ENCODE assay signal across 1 fruit fly cellular context in the genomic region with DNA sequence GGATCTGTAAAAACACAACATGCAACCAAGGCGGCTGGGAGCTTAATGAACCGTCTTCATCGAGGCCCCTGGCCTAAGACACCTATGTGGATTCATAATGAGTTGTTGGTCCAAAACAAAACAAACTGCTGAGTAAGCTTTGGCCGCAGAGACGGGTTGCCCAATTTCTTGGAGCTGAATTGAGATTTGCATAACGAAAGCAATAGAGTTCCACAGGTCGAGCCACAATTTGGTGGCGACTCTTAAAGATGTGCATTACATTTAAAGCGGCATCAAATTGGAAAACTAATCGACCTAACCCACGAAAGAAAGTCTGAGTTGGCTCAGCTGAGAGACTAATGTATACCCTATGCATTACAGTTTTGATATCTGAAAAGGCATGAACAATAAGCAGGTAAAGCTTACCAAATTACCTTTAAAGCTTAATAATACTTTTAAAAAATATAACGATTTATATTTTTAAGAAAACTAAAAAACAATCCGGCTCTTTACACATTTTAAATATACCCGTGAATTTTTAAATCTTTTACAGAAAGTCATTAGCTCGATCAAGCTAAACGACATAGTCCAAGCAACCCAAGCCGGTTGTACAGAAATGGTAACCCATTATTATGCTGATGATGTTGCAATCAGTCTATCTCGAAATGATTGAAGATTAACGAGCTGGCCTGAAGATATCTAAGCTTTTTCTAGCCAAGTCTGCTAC.
A peak's percentile ranks its signal among the peaks of the same experiment; 100 is the strongest.
TF ChIP-seq lines count a peak whose summit lies in the region.

Gene CG13297 (minus strand): TSS at position 51 of the 706 bp plus-strand sequence.

TF ChIP-seq in whole organism, embryonic, 481 proteins besides CTCF, POLR2A, EP300 and RAD21 (continued from another document and continues in another):
- no peak for TF ChIP-seq emc (GFP tag; optimal IDR thresholded peaks at IDR 0.05; lab: Kevin White, UChicago)
- TF ChIP-seq luna (GFP tag; optimal IDR thresholded peaks at IDR 0.05; lab: Kevin White, UChicago): no peak
- no peak for TF ChIP-seq hth (optimal IDR thresholded peaks at IDR 0.05; lab: Kevin White, UChicago)
- TF ChIP-seq Lhr (GFP tag; optimal IDR thresholded peaks at IDR 0.05; lab: Kevin White, UChicago): no peak
- peak; percentile 58; the same call in 1 of the 2 replicates for TF ChIP-seq wor (GFP tag; IDR thresholded peaks at IDR 0.05; lab: Robert Waterston, UW)
- peak; percentile 54 for TF ChIP-seq Blimp-1 (GFP tag; optimal IDR thresholded peaks at IDR 0.05; lab: Kevin White, UChicago)
- no peak for TF ChIP-seq CG5245 (GFP tag; optimal IDR thresholded peaks at IDR 0.05; lab: Kevin White, UChicago)
- TF ChIP-seq lab (GFP tag; optimal IDR thresholded peaks at IDR 0.05; lab: Kevin White, UChicago): peak; percentile 26
- TF ChIP-seq CG14050 (GFP tag; IDR thresholded peaks at IDR 0.05; lab: Robert Waterston, UW): no peak
- TF ChIP-seq trh (GFP tag; optimal IDR thresholded peaks at IDR 0.05; lab: Kevin White, UChicago): no peak
- peak; percentile 20 for TF ChIP-seq CG17385 (GFP tag; optimal IDR thresholded peaks at IDR 0.05; lab: Kevin White, UChicago)
- peak; percentile 8 for TF ChIP-seq CG14710 (tag; optimal IDR thresholded peaks at IDR 0.05; lab: Kevin White, UChicago)
- TF ChIP-seq Hmr (GFP tag; optimal IDR thresholded peaks at IDR 0.05; lab: Kevin White, UChicago): peak; percentile 6
- TF ChIP-seq cwo (GFP tag; optimal IDR thresholded peaks at IDR 0.05; lab: Kevin White, UChicago): no peak
- peak; percentile 22 for TF ChIP-seq Dek (tag; optimal IDR thresholded peaks at IDR 0.05; lab: Kevin White, UChicago)
- TF ChIP-seq eyg (GFP tag; optimal IDR thresholded peaks at IDR 0.05; lab: Kevin White, UChicago): no peak
- TF ChIP-seq gcm2 (GFP tag; optimal IDR thresholded peaks at IDR 0.05; lab: Kevin White, UChicago): no peak
- TF ChIP-seq CG12299 (tag; optimal IDR thresholded peaks at IDR 0.05; lab: Kevin White, UChicago): peak; percentile 12
- no peak for TF ChIP-seq CG32532 (GFP tag; IDR thresholded peaks at IDR 0.05; lab: Robert Waterston, UW)
- no peak for TF ChIP-seq CG11560 (tag; IDR thresholded peaks at IDR 0.05; lab: Robert Waterston, UW)
- peak; percentile 62 for TF ChIP-seq HLH3B (GFP tag; IDR thresholded peaks at IDR 0.05; lab: Robert Waterston, UW)
- TF ChIP-seq CG10462 (GFP tag; optimal IDR thresholded peaks at IDR 0.05; lab: Kevin White, UChicago): no peak
- TF ChIP-seq CG34376 (GFP tag; optimal IDR thresholded peaks at IDR 0.05; lab: Kevin White, UChicago): no peak
- TF ChIP-seq org-1 (GFP tag; optimal IDR thresholded peaks at IDR 0.05; lab: Kevin White, UChicago): peak; percentile 37
- TF ChIP-seq HLH4C (GFP tag; IDR thresholded peaks at IDR 0.05; lab: Robert Waterston, UW; ENCODE audit: partially characterized antibody): no peak
- TF ChIP-seq pnt (GFP tag; optimal IDR thresholded peaks at IDR 0.05; lab: Kevin White, UChicago): no peak
- no peak for TF ChIP-seq CG9797 (GFP tag; optimal IDR thresholded peaks at IDR 0.05; lab: Kevin White, UChicago)
- no peak for TF ChIP-seq CG12236 (GFP tag; optimal IDR thresholded peaks at IDR 0.05; lab: Kevin White, UChicago)
- TF ChIP-seq nerfin-2 (GFP tag; IDR thresholded peaks at IDR 0.05; lab: Robert Waterston, UW; ENCODE audit: partially characterized antibody): no peak
- TF ChIP-seq CG9817 (tag; optimal IDR thresholded peaks at IDR 0.05; lab: Kevin White, UChicago): peak; percentile 38
- no peak for TF ChIP-seq Six4 (GFP tag; optimal IDR thresholded peaks at IDR 0.05; lab: Kevin White, UChicago)
- TF ChIP-seq CG2875 (GFP tag; optimal IDR thresholded peaks at IDR 0.05; lab: Kevin White, UChicago): no peak
- TF ChIP-seq Nf-YC (tag; optimal IDR thresholded peaks at IDR 0.05; lab: Kevin White, UChicago): no peak
- TF ChIP-seq CG4404 (GFP tag; IDR thresholded peaks at IDR 0.05; lab: Robert Waterston, UW): no peak
- no peak for TF ChIP-seq CG8478 (optimal IDR thresholded peaks at IDR 0.05; lab: Kevin White, UChicago)
- no peak for TF ChIP-seq insv (GFP tag; optimal IDR thresholded peaks at IDR 0.05; lab: Kevin White, UChicago)
- peak; percentile 19 for TF ChIP-seq Max (GFP tag; optimal IDR thresholded peaks at IDR 0.05; lab: Kevin White, UChicago)
- TF ChIP-seq CG18619 (GFP tag; optimal IDR thresholded peaks at IDR 0.05; lab: Kevin White, UChicago): no peak
- no peak for TF ChIP-seq CG9932 (GFP tag; IDR thresholded peaks at IDR 0.05; lab: Robert Waterston, UW)
- TF ChIP-seq Deaf1 (tag; optimal IDR thresholded peaks at IDR 0.05; lab: Kevin White, UChicago): peak; percentile 22
- no peak for TF ChIP-seq CG4360 (GFP tag; IDR thresholded peaks at IDR 0.05; lab: Robert Waterston, UW)
- peak; percentile 37 for TF ChIP-seq CG18599 (GFP tag; optimal IDR thresholded peaks at IDR 0.05; lab: Kevin White, UChicago)
- TF ChIP-seq CG11504 (tag; optimal IDR thresholded peaks at IDR 0.05; lab: Kevin White, UChicago): peak; percentile 86
- no peak for TF ChIP-seq Neu2 (GFP tag; optimal IDR thresholded peaks at IDR 0.05; lab: Kevin White, UChicago; ENCODE audit: borderline replicate concordance)
- TF ChIP-seq tx (GFP tag; optimal IDR thresholded peaks at IDR 0.05; lab: Kevin White, UChicago): no peak
- no peak for TF ChIP-seq p53 (GFP tag; optimal IDR thresholded peaks at IDR 0.05; lab: Kevin White, UChicago)
- no peak for TF ChIP-seq yki (optimal IDR thresholded peaks at IDR 0.05; lab: Kevin White, UChicago)
- no peak for TF ChIP-seq CG11456 (GFP tag; IDR thresholded peaks at IDR 0.05; lab: Robert Waterston, UW)
- no peak for TF ChIP-seq CG3407 (GFP tag; optimal IDR thresholded peaks at IDR 0.05; lab: Kevin White, UChicago)
- TF ChIP-seq Dip2 (GFP tag; IDR thresholded peaks at IDR 0.05; lab: Robert Waterston, UW): no peak
- no peak for TF ChIP-seq Adf1 (GFP tag; IDR thresholded peaks at IDR 0.05; lab: Robert Waterston, UW)
- TF ChIP-seq Hand (GFP tag; optimal IDR thresholded peaks at IDR 0.05; lab: Kevin White, UChicago): no peak
- no peak for TF ChIP-seq Bteb2 (GFP tag; optimal IDR thresholded peaks at IDR 0.05; lab: Kevin White, UChicago)
- TF ChIP-seq CG31224 (GFP tag; IDR thresholded peaks at IDR 0.05; lab: Robert Waterston, UW): no peak
- no peak for TF ChIP-seq Optix (GFP tag; IDR thresholded peaks at IDR 0.05; lab: Robert Waterston, UW)
- TF ChIP-seq CG4730 (GFP tag; IDR thresholded peaks at IDR 0.05; lab: Robert Waterston, UW): peak; percentile 40; the same call in 1 of the 2 replicates
- TF ChIP-seq ci (GFP tag; IDR thresholded peaks at IDR 0.05; lab: Robert Waterston, UW): no peak
- TF ChIP-seq Hey (tag; optimal IDR thresholded peaks at IDR 0.05; lab: Kevin White, UChicago): no peak
- TF ChIP-seq CG12391 (tag; optimal IDR thresholded peaks at IDR 0.05; lab: Kevin White, UChicago): peak; percentile 44
- peak; percentile 5 for TF ChIP-seq sd (tag; optimal IDR thresholded peaks at IDR 0.05; lab: Kevin White, UChicago)
- no peak for TF ChIP-seq aop (GFP tag; IDR thresholded peaks at IDR 0.05; lab: Robert Waterston, UW)
- no peak for TF ChIP-seq CG3163 (GFP tag; optimal IDR thresholded peaks at IDR 0.05; lab: Kevin White, UChicago)
- TF ChIP-seq CG12155 (GFP tag; optimal IDR thresholded peaks at IDR 0.05; lab: Kevin White, UChicago): peak; percentile 0
- peak; percentile 74 for TF ChIP-seq gem (tag; optimal IDR thresholded peaks at IDR 0.05; lab: Kevin White, UChicago)
- TF ChIP-seq CG2712 (tag; optimal IDR thresholded peaks at IDR 0.05; lab: Kevin White, UChicago): peak; percentile 78
- peak; percentile 1 for TF ChIP-seq Med (GFP tag; lab: Kevin White, UChicago)
- TF ChIP-seq Asciz (GFP tag; optimal IDR thresholded peaks at IDR 0.05; lab: Kevin White, UChicago): peak; percentile 64
- no peak for TF ChIP-seq h (optimal IDR thresholded peaks at IDR 0.05; lab: Kevin White, UChicago)
- TF ChIP-seq CG10366 (GFP tag; IDR thresholded peaks at IDR 0.05; lab: Robert Waterston, UW): peak; percentile 61
- TF ChIP-seq CG10431 (GFP tag; optimal IDR thresholded peaks at IDR 0.05; lab: Kevin White, UChicago): no peak
- no peak for TF ChIP-seq MESR4 (GFP tag; optimal IDR thresholded peaks at IDR 0.05; lab: Kevin White, UChicago)
- TF ChIP-seq Fer2 (tag; optimal IDR thresholded peaks at IDR 0.05; lab: Kevin White, UChicago): no peak
- no peak for TF ChIP-seq Mes4 (GFP tag; optimal IDR thresholded peaks at IDR 0.05; lab: Kevin White, UChicago)
- TF ChIP-seq CG1603 (tag; optimal IDR thresholded peaks at IDR 0.05; lab: Kevin White, UChicago): no peak
- TF ChIP-seq bcd (GFP tag; optimal IDR thresholded peaks at IDR 0.05; lab: Kevin White, UChicago): peak; percentile 41
- no peak for TF ChIP-seq btn (GFP tag; optimal IDR thresholded peaks at IDR 0.05; lab: Kevin White, UChicago)
- no peak for TF ChIP-seq CG1024 (GFP tag; IDR thresholded peaks at IDR 0.05; lab: Robert Waterston, UW)
- TF ChIP-seq Dref (GFP tag; IDR thresholded peaks at IDR 0.05; lab: Robert Waterston, UW): no peak
- no peak for TF ChIP-seq cad (GFP tag; optimal IDR thresholded peaks at IDR 0.05; lab: Kevin White, UChicago)
- no peak for TF ChIP-seq ac (GFP tag; optimal IDR thresholded peaks at IDR 0.05; lab: Kevin White, UChicago)
- TF ChIP-seq CG15514 (GFP tag; optimal IDR thresholded peaks at IDR 0.05; lab: Kevin White, UChicago): no peak
- no peak for TF ChIP-seq gce (GFP tag; IDR thresholded peaks at IDR 0.05; lab: Robert Waterston, UW)
- no peak for TF ChIP-seq Bgb (GFP tag; IDR thresholded peaks at IDR 0.05; lab: Robert Waterston, UW; ENCODE audit: partially characterized antibody)
- TF ChIP-seq CG12769 (tag; optimal IDR thresholded peaks at IDR 0.05; lab: Kevin White, UChicago): no peak
- no peak for TF ChIP-seq CG12942 (GFP tag; optimal IDR thresholded peaks at IDR 0.05; lab: Kevin White, UChicago)
- TF ChIP-seq tgo (GFP tag; IDR thresholded peaks at IDR 0.05; lab: Robert Waterston, UW): peak; percentile 60; the same call in 2 of the 3 replicates
- no peak for TF ChIP-seq vnd (GFP tag; IDR thresholded peaks at IDR 0.05; lab: Robert Waterston, UW; ENCODE audit: partially characterized antibody)
- TF ChIP-seq CG4424 (GFP tag; optimal IDR thresholded peaks at IDR 0.05; lab: Kevin White, UChicago): peak; percentile 41
- no peak for TF ChIP-seq CG11247 (GFP tag; IDR thresholded peaks at IDR 0.05; lab: Robert Waterston, UW)
- TF ChIP-seq scrt (GFP tag; optimal IDR thresholded peaks at IDR 0.05; lab: Kevin White, UChicago): peak; percentile 26
- TF ChIP-seq Pdp1 (GFP tag; optimal IDR thresholded peaks at IDR 0.05; lab: Kevin White, UChicago): peak in 1 of 2 experiments; percentile 2
- peak; percentile 46 for TF ChIP-seq Vsx1 (GFP tag; optimal IDR thresholded peaks at IDR 0.05; lab: Kevin White, UChicago)
- TF ChIP-seq CG6854 (GFP tag; optimal IDR thresholded peaks at IDR 0.05; lab: Kevin White, UChicago): no peak
- peak; percentile 76 for TF ChIP-seq CG13424 (tag; optimal IDR thresholded peaks at IDR 0.05; lab: Kevin White, UChicago)
- TF ChIP-seq CG9876 (GFP tag; optimal IDR thresholded peaks at IDR 0.05; lab: Kevin White, UChicago): no peak
- peak; percentile 17 for TF ChIP-seq CG6813 (GFP tag; optimal IDR thresholded peaks at IDR 0.05; lab: Kevin White, UChicago)
- no peak for TF ChIP-seq Taf1 (GFP tag; IDR thresholded peaks at IDR 0.05; lab: Robert Waterston, UW)
- no peak for TF ChIP-seq Oaz (GFP tag; IDR thresholded peaks at IDR 0.05; lab: Robert Waterston, UW)
- TF ChIP-seq CG13894 (tag; optimal IDR thresholded peaks at IDR 0.05; lab: Kevin White, UChicago): no peak
- TF ChIP-seq Tbp (GFP tag; optimal IDR thresholded peaks at IDR 0.05; lab: Kevin White, UChicago): no peak
- TF ChIP-seq trem (tag; optimal IDR thresholded peaks at IDR 0.05; lab: Kevin White, UChicago): peak; percentile 33
- no peak for TF ChIP-seq Sry-β (GFP tag; optimal IDR thresholded peaks at IDR 0.05; lab: Kevin White, UChicago)
- no peak for TF ChIP-seq CG4328 (GFP tag; optimal IDR thresholded peaks at IDR 0.05; lab: Kevin White, UChicago)
- TF ChIP-seq her (GFP tag; optimal IDR thresholded peaks at IDR 0.05; lab: Kevin White, UChicago): no peak
- TF ChIP-seq CG17328 (GFP tag; IDR thresholded peaks at IDR 0.05; lab: Robert Waterston, UW): no peak
- peak; percentile 16 for TF ChIP-seq oc (tag; optimal IDR thresholded peaks at IDR 0.05; lab: Kevin White, UChicago)
- peak; percentile 66 for TF ChIP-seq vvl (GFP tag; IDR thresholded peaks at IDR 0.05; lab: Robert Waterston, UW)
- no peak for TF ChIP-seq Ets65A (GFP tag; lab: Kevin White, UChicago)
- TF ChIP-seq fd96Cb (tag; optimal IDR thresholded peaks at IDR 0.05; lab: Kevin White, UChicago): peak; percentile 71
- TF ChIP-seq Dp (GFP tag; optimal IDR thresholded peaks at IDR 0.05; lab: Kevin White, UChicago): no peak
- TF ChIP-seq toy (GFP tag; IDR thresholded peaks at IDR 0.05; lab: Robert Waterston, UW): no peak
- TF ChIP-seq CG11398 (GFP tag; optimal IDR thresholded peaks at IDR 0.05; lab: Kevin White, UChicago): no peak
- no peak for TF ChIP-seq CG3838 (GFP tag; optimal IDR thresholded peaks at IDR 0.05; lab: Kevin White, UChicago)
- TF ChIP-seq CG30431 (GFP tag; optimal IDR thresholded peaks at IDR 0.05; lab: Kevin White, UChicago): no peak
- no peak for TF ChIP-seq CG15011 (GFP tag; optimal IDR thresholded peaks at IDR 0.05; lab: Kevin White, UChicago)
- peak; percentile 69 for TF ChIP-seq CoRest (tag; optimal IDR thresholded peaks at IDR 0.05; lab: Kevin White, UChicago)
- no peak for TF ChIP-seq ash1 (GFP tag; optimal IDR thresholded peaks at IDR 0.05; lab: Kevin White, UChicago)
- TF ChIP-seq CG8388 (GFP tag; optimal IDR thresholded peaks at IDR 0.05; lab: Kevin White, UChicago): peak; percentile 48
- TF ChIP-seq CG16815 (GFP tag; optimal IDR thresholded peaks at IDR 0.05; lab: Kevin White, UChicago): no peak
- TF ChIP-seq CG15269 (tag; optimal IDR thresholded peaks at IDR 0.05; lab: Kevin White, UChicago): peak; percentile 75
- no peak for TF ChIP-seq ftz-f1 (GFP tag; optimal IDR thresholded peaks at IDR 0.05; lab: Kevin White, UChicago)
- TF ChIP-seq CG3726 (GFP tag; IDR thresholded peaks at IDR 0.05; lab: Robert Waterston, UW): no peak
- no peak for TF ChIP-seq Dad (GFP tag; optimal IDR thresholded peaks at IDR 0.05; lab: Kevin White, UChicago)
- peak; percentile 61 for TF ChIP-seq CG17829 (tag; optimal IDR thresholded peaks at IDR 0.05; lab: Kevin White, UChicago)
- peak; percentile 54; the same call in 1 of the 3 replicates for TF ChIP-seq ase (GFP tag; IDR thresholded peaks at IDR 0.05; lab: Robert Waterston, UW)
- 0 out of 2 replicates have a peak, but pooled peaks have one; percentile 8 for TF ChIP-seq CG9215 (GFP tag; IDR thresholded peaks at IDR 0.05; lab: Robert Waterston, UW)
- peak; percentile 33; the same call in 1 of the 2 replicates for TF ChIP-seq Xrp1 (GFP tag; IDR thresholded peaks at IDR 0.05; lab: Robert Waterston, UW)
- peak; percentile 33 for TF ChIP-seq CG10209 (GFP tag; optimal IDR thresholded peaks at IDR 0.05; lab: Kevin White, UChicago)
